Worm (Caenorhabditis elegans) whole organism, young adult: ENCODE data around the gene H21P03.10.

Experiments
- Y56A3A.18 ChIP-seq: fragments of 200-800 bp; sonication (Bioruptor generic); IDR thresholded peaks from 2 replicates; pipeline ENCODE4 v1.3.6; 2022; ENCODE audit warnings: missing genetic modification reagents, missing genetic modification characterization, missing compliant biosample characterization
- cebp-2 ChIP-seq: fragments of 200-800 bp; sonication (Bioruptor generic); IDR thresholded peaks from 2 replicates; pipeline ENCODE4 v1.3.6; 2022; ENCODE audit warnings: missing genetic modification characterization, missing compliant biosample characterization
- hlh-12 ChIP-seq: sonication (generic microtip); optimal IDR thresholded peaks from 2 replicates; lab custom pipeline; 2016; ENCODE audit warnings: missing genetic modification characterization, missing compliant biosample characterization

- TF ChIP-seq hlh-12 (no peak), Y56A3A.18 (no peak), cebp-2 (GFP tag; lab: Robert Waterston, UW) (no peak)
Measured at ce11 chrIV:11504416-11504815, 3.9 kb downstream of the H21P03.10 start, which contains the start of gene twk-25.
